Fruit fly (Drosophila melanogaster): ENCODE data around the gene Eig71Ef.

Eig71Ef gene

DNA sequence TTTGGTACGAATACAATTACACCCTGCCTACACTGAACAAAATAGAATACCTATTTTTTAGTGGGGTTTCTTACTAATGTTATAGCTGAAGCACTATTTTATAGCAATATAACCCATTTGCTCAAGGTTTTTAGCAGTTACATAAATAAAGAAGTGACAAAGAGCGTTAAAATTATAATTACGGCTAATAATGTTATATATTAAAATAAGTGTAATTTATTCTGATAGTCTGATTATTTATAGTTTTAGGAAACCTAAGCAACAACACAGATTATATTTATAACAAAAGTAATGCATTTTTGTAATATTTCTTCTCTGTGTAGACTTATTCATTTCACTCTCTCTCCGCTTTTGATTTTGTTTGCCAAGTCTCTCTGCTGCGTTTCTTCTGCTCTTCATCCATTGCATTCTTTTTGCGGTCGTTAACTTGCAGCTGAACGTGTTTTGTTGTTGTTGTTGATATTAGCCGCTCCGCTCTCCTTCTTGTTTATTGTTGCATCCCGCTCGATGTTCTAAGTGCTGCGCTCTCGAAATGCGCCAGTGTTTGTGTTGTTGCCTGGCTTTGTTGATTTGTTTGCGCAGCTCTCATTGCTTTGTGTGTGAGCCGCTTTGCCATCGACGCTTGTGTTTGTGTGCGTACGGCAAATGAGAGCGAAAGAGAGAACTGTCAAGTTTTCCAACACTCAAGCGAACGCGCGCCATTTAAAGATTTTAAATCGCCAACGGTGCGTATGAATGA lies 31.3 kb downstream of the Eig71Ef start (continued):
- no peak for TF ChIP-seq dan (GFP tag; IDR thresholded peaks at IDR 0.05)
- TF ChIP-seq cwo (GFP tag; optimal IDR thresholded peaks at IDR 0.05) = peak; percentile 88
- TF ChIP-seq CG18262 (tag; optimal IDR thresholded peaks at IDR 0.05) = peak; percentile 96
- peak; percentile 87 for TF ChIP-seq stc (GFP tag; IDR thresholded peaks at IDR 0.05)
- no peak for TF ChIP-seq sc (optimal IDR thresholded peaks at IDR 0.05)
- peak; percentile 90 for TF ChIP-seq sc (GFP tag; optimal IDR thresholded peaks at IDR 0.05)
- peak; percentile 34 for TF ChIP-seq bab2 (GFP tag; optimal IDR thresholded peaks at IDR 0.05)
- TF ChIP-seq CG7745 (tag; optimal IDR thresholded peaks at IDR 0.05) = no peak
- peak; percentile 85 for TF ChIP-seq Atf6 (GFP tag; IDR thresholded peaks at IDR 0.05)
- TF ChIP-seq Bteb2 (GFP tag; optimal IDR thresholded peaks at IDR 0.05) = peak; percentile 28
- no peak for TF ChIP-seq Neu2 (GFP tag; optimal IDR thresholded peaks at IDR 0.05; ENCODE audit: borderline replicate concordance)
- TF ChIP-seq ab (GFP tag; optimal IDR thresholded peaks at IDR 0.05) = no peak
- TF ChIP-seq Ptx1 (GFP tag; IDR thresholded peaks at IDR 0.05) = peak; percentile 90
- peak; percentile 45; the same call in 1 of the 2 replicates for TF ChIP-seq CG4360 (GFP tag; IDR thresholded peaks at IDR 0.05)
- no peak for TF ChIP-seq shn (GFP tag; optimal IDR thresholded peaks at IDR 0.05)
- TF ChIP-seq CG2678 (tag; optimal IDR thresholded peaks at IDR 0.05) = peak; percentile 97
- peak; percentile 94 for TF ChIP-seq CG9437 (GFP tag; optimal IDR thresholded peaks at IDR 0.05)
- peak; percentile 67 for TF ChIP-seq ara (GFP tag; IDR thresholded peaks at IDR 0.05)
- peak; percentile 87 for TF ChIP-seq slbo (GFP tag; IDR thresholded peaks at IDR 0.05)
- TF ChIP-seq CG9215 (GFP tag; IDR thresholded peaks at IDR 0.05) = peak; percentile 87
- peak; percentile 88 for TF ChIP-seq Hmr (GFP tag; optimal IDR thresholded peaks at IDR 0.05)
- TF ChIP-seq Poxn (GFP tag; IDR thresholded peaks at IDR 0.05) = no peak
- TF ChIP-seq ssp (GFP tag; IDR thresholded peaks at IDR 0.05) = peak; percentile 79
- peak; percentile 88 for TF ChIP-seq CG15011 (GFP tag; optimal IDR thresholded peaks at IDR 0.05)
- peak; percentile 86 for TF ChIP-seq CG17385 (GFP tag; optimal IDR thresholded peaks at IDR 0.05)
- no peak for TF ChIP-seq NK7.1 (GFP tag; optimal IDR thresholded peaks at IDR 0.05)
- peak; percentile 20 for TF ChIP-seq CG7271 (tag; optimal IDR thresholded peaks at IDR 0.05)
- no peak for TF ChIP-seq Kr (GFP tag; optimal IDR thresholded peaks at IDR 0.05)
- TF ChIP-seq inv (GFP tag; IDR thresholded peaks at IDR 0.05; ENCODE audit: partially characterized antibody) = no peak
- peak; percentile 88 for TF ChIP-seq oc (tag; optimal IDR thresholded peaks at IDR 0.05)

DNA sequence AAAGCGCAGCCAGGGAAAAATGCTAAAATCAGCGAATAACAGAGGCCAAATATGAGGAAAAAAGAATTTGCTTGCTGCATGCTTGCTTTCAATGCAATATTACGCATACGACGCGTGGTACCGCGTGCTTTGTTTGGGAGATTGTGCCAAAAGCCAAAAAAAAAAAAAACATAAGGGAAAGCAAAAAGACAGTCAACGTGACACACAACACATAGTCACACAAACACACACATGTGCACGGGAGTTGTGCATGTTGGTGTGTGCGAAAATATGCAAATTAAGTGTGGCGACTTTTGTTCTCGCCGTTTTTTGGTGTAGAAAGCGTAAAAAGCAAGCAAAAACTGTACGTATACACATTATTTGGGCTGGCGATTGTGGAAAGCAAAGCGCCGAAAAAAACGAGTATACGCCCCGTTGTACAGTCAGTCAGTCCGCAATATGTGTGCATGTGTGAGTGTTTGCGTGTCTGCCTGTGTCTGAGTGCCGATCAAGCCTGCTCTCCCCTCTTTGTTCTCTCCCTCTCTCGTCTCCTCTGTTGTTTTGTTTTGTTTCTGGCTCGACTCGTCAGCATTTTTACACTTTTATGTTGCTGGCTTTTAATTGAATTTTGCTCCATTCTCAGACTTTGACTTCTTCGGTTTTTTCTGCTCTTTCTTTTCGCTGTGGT lies 32.1 kb downstream of the Eig71Ef start:
- no peak for TF ChIP-seq bigmax (GFP tag; optimal IDR thresholded peaks at IDR 0.05)
- no peak for TF ChIP-seq CG4854 (GFP tag; optimal IDR thresholded peaks at IDR 0.05)
- peak; percentile 68 for TF ChIP-seq sens (GFP tag)
- TF ChIP-seq CG1233 (GFP tag; optimal IDR thresholded peaks at IDR 0.05) = no peak
- no peak for TF ChIP-seq CG12391 (tag; optimal IDR thresholded peaks at IDR 0.05)
- TF ChIP-seq chinmo (GFP tag; IDR thresholded peaks at IDR 0.05; ENCODE audit: partially characterized antibody) = peak; percentile 93
- no peak for TF ChIP-seq nom (GFP tag; optimal IDR thresholded peaks at IDR 0.05)
- 0 out of 2 replicates have a peak, but pooled peaks have one; percentile 31 for TF ChIP-seq vvl (GFP tag; IDR thresholded peaks at IDR 0.05)
- peak; percentile 65 to 82 for TF ChIP-seq Trl (optimal IDR thresholded peaks at IDR 0.05)
- TF ChIP-seq Trl (GFP tag; optimal IDR thresholded peaks at IDR 0.05) = no peak
- TF ChIP-seq slbo (GFP tag; IDR thresholded peaks at IDR 0.05) = no peak
- peak; percentile 59 for TF ChIP-seq crol (GFP tag; IDR thresholded peaks at IDR 0.05)
- TF ChIP-seq Med (GFP tag) = peak; percentile 60
- TF ChIP-seq ssp (GFP tag; IDR thresholded peaks at IDR 0.05) = no peak
- no peak for TF ChIP-seq sd (tag; optimal IDR thresholded peaks at IDR 0.05)
- TF ChIP-seq cg (GFP tag; optimal IDR thresholded peaks at IDR 0.05) = peak; percentile 67
- TF ChIP-seq CG7372 (GFP tag; IDR thresholded peaks at IDR 0.05) = peak; percentile 98
- peak; percentile 66 for TF ChIP-seq Adf1 (GFP tag; IDR thresholded peaks at IDR 0.05)
- TF ChIP-seq Drgx (GFP tag; IDR thresholded peaks at IDR 0.05) = 0 out of 2 replicates have a peak, but pooled peaks have one; percentile 5
- 0 out of 2 replicates have a peak, but pooled peaks have one; percentile 19 for TF ChIP-seq wdn (GFP tag; IDR thresholded peaks at IDR 0.05)
- TF ChIP-seq rib (GFP tag; IDR thresholded peaks at IDR 0.05) = 0 out of 2 replicates have a peak, but pooled peaks have one; percentile 36
- TF ChIP-seq ATbp (GFP tag; optimal IDR thresholded peaks at IDR 0.05) = no peak

All from whole organism, embryonic.